Worm (Caenorhabditis elegans) whole organism, mixed stage, embryonic: Measurements from ENCODE around the gene B0024.15.

Experiments used
- ceh-43 ChIP-seq: fragments of 200-800 bp; sonication (Bioruptor generic); optimal IDR thresholded peaks from 2 replicates; lab custom pipeline; 2018; ENCODE audit warnings: mild to moderate bottlenecking, missing genetic modification characterization, moderate library complexity, missing compliant biosample characterization
- lin-13 ChIP-seq: fragments of 150-350 bp; optimal IDR thresholded peaks from 2 replicates; lab custom pipeline; 2014; ENCODE audit warnings: missing biosample characterization, missing genetic modification characterization
- lin-32 ChIP-seq: fragments of 200-800 bp; sonication (Bioruptor generic); optimal IDR thresholded peaks from 2 replicates; lab custom pipeline; 2018; ENCODE audit warnings: mild to moderate bottlenecking, missing genetic modification characterization, missing compliant biosample characterization
- mep-1 ChIP-seq: fragments of 150-350 bp; optimal IDR thresholded peaks from 2 replicates; lab custom pipeline; 2017; ENCODE audit warnings: missing biosample characterization, missing genetic modification reagents, missing genetic modification characterization, inconsistent platforms
- nhr-76 ChIP-seq: sonication (generic microtip); optimal IDR thresholded peaks from 2 replicates; lab custom pipeline; 2017; ENCODE audit warnings: missing biosample characterization, missing genetic modification characterization
- sem-2 ChIP-seq: fragments of 200-800 bp; sonication (Bioruptor generic); optimal IDR thresholded peaks from 2 replicates; lab custom pipeline; 2018; ENCODE audit warnings: mild to moderate bottlenecking, missing genetic modification characterization, missing compliant biosample characterization

DNA sequence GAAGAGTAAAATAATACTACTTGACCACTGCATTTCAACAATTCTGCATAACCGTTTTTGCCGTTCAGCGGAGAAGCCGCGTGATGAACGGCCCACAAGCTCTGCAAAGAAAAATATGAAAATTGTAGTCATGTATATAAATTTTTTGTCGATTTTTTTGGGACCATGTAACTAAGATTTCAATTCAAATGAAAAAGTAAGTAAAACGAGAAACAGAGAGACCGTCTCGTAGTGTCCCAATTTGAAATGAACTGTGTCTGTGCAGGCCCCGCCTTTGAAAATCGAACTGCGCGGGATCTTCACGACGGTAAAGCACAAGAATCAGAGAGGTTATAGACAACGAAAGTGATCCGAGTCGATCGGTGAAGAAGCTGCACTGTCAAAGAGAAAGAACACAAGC, 42.2 kb downstream of the B0024.15 start, which contains the start of gene crm-1:
- TF ChIP-seq nhr-76 (tag; lab: Kevin White, UChicago), result no peak
- no peak for TF ChIP-seq sem-2
- TF ChIP-seq mep-1 (tag; lab: Kevin White, UChicago), result no peak
- TF ChIP-seq lin-32 (GFP tag; lab: Kevin White, UChicago), result no peak
- TF ChIP-seq lin-13 (tag; lab: Kevin White, UChicago), result no peak
- TF ChIP-seq ceh-43, result no peak
